Fruit fly (Drosophila melanogaster) whole organism, prepupa: Measurements from ENCODE around the gene L2HGDH.

Source experiments
- Blimp-1 ChIP-seq: fragments of 200-800 bp; sonication (Bioruptor generic); optimal IDR thresholded peaks from 3 replicates; lab custom pipeline; 2017; ENCODE audit warnings: missing biosample characterization, missing genetic modification characterization, mild to moderate bottlenecking, moderate library complexity, missing genetic modification reagents
- CG10669 ChIP-seq: fragments of 200-800 bp; sonication (Bioruptor generic); optimal IDR thresholded peaks from 3 replicates; lab custom pipeline; 2018; ENCODE audit warnings: missing biosample characterization, mild to moderate bottlenecking, missing genetic modification characterization, moderate library complexity
- CG11294 ChIP-seq: fragments of 200-800 bp; sonication (Bioruptor generic); IDR thresholded peaks from 2 replicates; pipeline ENCODE4 v1.3.6; 2022; ENCODE audit warnings: missing biosample characterization, missing genetic modification characterization
- CG11762 ChIP-seq: fragments of 200-800 bp; sonication (Bioruptor generic); optimal IDR thresholded peaks from 3 replicates; lab custom pipeline; 2016; ENCODE audit warnings: missing biosample characterization, missing genetic modification characterization; ENCODE audit not compliant: insufficient read depth
- CG11902 ChIP-seq: fragments of 200-800 bp; sonication (Bioruptor generic); optimal IDR thresholded peaks from 3 replicates; lab custom pipeline; 2016; ENCODE audit warnings: missing biosample characterization, missing genetic modification characterization
- CG15336 ChIP-seq: fragments of 200-800 bp; sonication (Bioruptor generic); IDR thresholded peaks from 2 replicates; pipeline ENCODE4 v1.3.6; 2022; ENCODE audit warnings: missing biosample characterization, missing genetic modification characterization
- CG1621 ChIP-seq: fragments of 200-800 bp; sonication (Bioruptor generic); optimal IDR thresholded peaks from 3 replicates; lab custom pipeline; 2018; ENCODE audit warnings: missing biosample characterization, mild to moderate bottlenecking, missing genetic modification characterization
- CG16779 ChIP-seq: fragments of 200-800 bp; sonication (Bioruptor generic); optimal IDR thresholded peaks from 3 replicates; lab custom pipeline; 2017; ENCODE audit warnings: missing biosample characterization, mild to moderate bottlenecking, missing genetic modification characterization
- CG3032 ChIP-seq: fragments of 200-800 bp; optimal IDR thresholded peaks from 2 replicates; lab custom pipeline; 2019; ENCODE audit warnings: missing biosample characterization, mild to moderate bottlenecking, missing genetic modification characterization, moderate library complexity
- CG31627 ChIP-seq: fragments of 200-800 bp; sonication (Bioruptor generic); optimal IDR thresholded peaks from 3 replicates; lab custom pipeline; 2016; ENCODE audit warnings: missing biosample characterization, missing genetic modification characterization
- CG32006 ChIP-seq: fragments of 200-800 bp; sonication (Bioruptor generic); optimal IDR thresholded peaks from 3 replicates; lab custom pipeline; 2017; ENCODE audit warnings: missing biosample characterization, mild to moderate bottlenecking, missing genetic modification characterization
- CG34406 ChIP-seq: fragments of 200-800 bp; sonication (Bioruptor generic); optimal IDR thresholded peaks from 3 replicates; lab custom pipeline; 2016; ENCODE audit warnings: missing biosample characterization, missing genetic modification characterization
- CG3919 ChIP-seq: fragments of 200-800 bp; sonication (Bioruptor generic); optimal IDR thresholded peaks from 3 replicates; lab custom pipeline; 2016; ENCODE audit warnings: missing biosample characterization, missing genetic modification characterization
- CG4318 ChIP-seq: fragments of 200-800 bp; sonication (Bioruptor generic); optimal IDR thresholded peaks from 3 replicates; lab custom pipeline; 2017; ENCODE audit warnings: missing biosample characterization, mild to moderate bottlenecking, missing genetic modification characterization
- CG6163 ChIP-seq: fragments of 200-800 bp; sonication (Bioruptor generic); IDR thresholded peaks from 3 replicates; pipeline ENCODE4 v1.3.6; 2022; ENCODE audit warnings: missing biosample characterization, missing genetic modification characterization
- CG6276 ChIP-seq: fragments of 200-800 bp; sonication (Bioruptor generic); optimal IDR thresholded peaks from 2 replicates; lab custom pipeline; 2017; ENCODE audit warnings: missing biosample characterization, mild to moderate bottlenecking, missing genetic modification characterization
- CG6792 ChIP-seq: fragments of 200-800 bp; sonication (Bioruptor generic); optimal IDR thresholded peaks from 3 replicates; lab custom pipeline; 2016; ENCODE audit warnings: missing biosample characterization, missing genetic modification characterization
- CG6808 ChIP-seq: fragments of 200-800 bp; sonication (Bioruptor generic); optimal IDR thresholded peaks from 3 replicates; lab custom pipeline; 2017; ENCODE audit warnings: missing biosample characterization, missing genetic modification characterization, mild to moderate bottlenecking, moderate library complexity, missing genetic modification reagents
- CG6854 ChIP-seq: fragments of 200-800 bp; sonication (Bioruptor generic); optimal IDR thresholded peaks from 2 replicates; lab custom pipeline; 2017; ENCODE audit warnings: missing biosample characterization, mild to moderate bottlenecking, missing genetic modification characterization
- CG7368 ChIP-seq: fragments of 200-800 bp; sonication (Bioruptor generic); optimal IDR thresholded peaks from 3 replicates; lab custom pipeline; 2016; ENCODE audit warnings: missing biosample characterization, missing genetic modification characterization
- CG8319 ChIP-seq: fragments of 200-800 bp; sonication (Bioruptor generic); optimal IDR thresholded peaks from 3 replicates; lab custom pipeline; 2016; ENCODE audit warnings: missing biosample characterization, missing genetic modification characterization
- CG8632 ChIP-seq: fragments of 200-800 bp; sonication (Bioruptor generic); optimal IDR thresholded peaks from 3 replicates; lab custom pipeline; 2016; ENCODE audit warnings: missing biosample characterization, missing genetic modification characterization
- CG9139 ChIP-seq: fragments of 200-800 bp; sonication (Bioruptor generic); optimal IDR thresholded peaks from 3 replicates; lab custom pipeline; 2017; ENCODE audit warnings: missing biosample characterization, mild to moderate bottlenecking, missing genetic modification characterization
- Eip75B ChIP-seq: fragments of 200-800 bp; sonication (Bioruptor generic); optimal IDR thresholded peaks from 3 replicates; lab custom pipeline; 2016; ENCODE audit warnings: missing biosample characterization, missing genetic modification characterization
- Eip78C ChIP-seq: fragments of 200-800 bp; sonication (Bioruptor generic); peaks from one replicate; lab custom pipeline; 2016; ENCODE audit warnings: missing biosample characterization, missing genetic modification characterization
- Eip93F ChIP-seq: fragments of 200-800 bp; sonication (Bioruptor generic); optimal IDR thresholded peaks from 2 replicates; lab custom pipeline; 2016; ENCODE audit warnings: missing biosample characterization, mild to moderate bottlenecking, missing genetic modification characterization
- Ets21C ChIP-seq: fragments of 200-800 bp; sonication (Bioruptor generic); optimal IDR thresholded peaks from 3 replicates; lab custom pipeline; 2016; ENCODE audit warnings: missing biosample characterization, missing genetic modification characterization
- Ets96B ChIP-seq: fragments of 200-800 bp; optimal IDR thresholded peaks from 2 replicates; lab custom pipeline; 2019; ENCODE audit warnings: missing biosample characterization, mild to moderate bottlenecking, missing genetic modification characterization, moderate library complexity
- Hr38 ChIP-seq: sonication (Bioruptor generic); optimal IDR thresholded peaks from 2 replicates; lab custom pipeline; 2016; ENCODE audit warnings: missing biosample characterization, missing genetic modification characterization
- Hr39 ChIP-seq: fragments of 200-800 bp; sonication (Bioruptor generic); optimal IDR thresholded peaks from 2 replicates; lab custom pipeline; 2016; ENCODE audit warnings: missing biosample characterization, missing genetic modification characterization
- Hr4 ChIP-seq: fragments of 200-800 bp; sonication (Bioruptor generic); optimal IDR thresholded peaks from 3 replicates; lab custom pipeline; 2016; ENCODE audit warnings: missing biosample characterization, missing genetic modification characterization
- Met ChIP-seq: fragments of 200-800 bp; sonication (Bioruptor generic); optimal IDR thresholded peaks from 3 replicates; lab custom pipeline; 2016; ENCODE audit warnings: missing biosample characterization, missing genetic modification characterization
- OdsH ChIP-seq: fragments of 200-800 bp; sonication (Bioruptor generic); optimal IDR thresholded peaks from 3 replicates; lab custom pipeline; 2016; ENCODE audit warnings: missing biosample characterization, missing genetic modification characterization
- Smox ChIP-seq: fragments of 200-800 bp; sonication (Bioruptor generic); optimal IDR thresholded peaks from 3 replicates; lab custom pipeline; 2016; ENCODE audit warnings: missing biosample characterization, missing genetic modification characterization
- achi ChIP-seq: fragments of 200-800 bp; sonication (Bioruptor generic); optimal IDR thresholded peaks from 3 replicates; lab custom pipeline; 2016; ENCODE audit warnings: missing biosample characterization, missing genetic modification characterization
- acj6 ChIP-seq: fragments of 200-800 bp; sonication (Bioruptor generic); optimal IDR thresholded peaks from 3 replicates; lab custom pipeline; 2016; ENCODE audit warnings: missing biosample characterization, missing genetic modification characterization
- cyc ChIP-seq: fragments of 200-800 bp; sonication (Bioruptor generic); optimal IDR thresholded peaks from 3 replicates; lab custom pipeline; 2016; ENCODE audit warnings: missing biosample characterization, missing genetic modification characterization
- dac ChIP-seq: fragments of 200-800 bp; sonication (Bioruptor generic); optimal IDR thresholded peaks from 2 replicates; lab custom pipeline; 2017; ENCODE audit warnings: missing biosample characterization, mild to moderate bottlenecking, missing genetic modification characterization
- dsx ChIP-seq: fragments of 200-800 bp; optimal IDR thresholded peaks from 3 replicates; lab custom pipeline; 2019; ENCODE audit warnings: missing biosample characterization, mild to moderate bottlenecking, missing genetic modification characterization, moderate library complexity; ENCODE audit not compliant: poor library complexity, severe bottlenecking
- esn ChIP-seq: fragments of 200-800 bp; sonication (Bioruptor generic); optimal IDR thresholded peaks from 2 replicates; lab custom pipeline; 2016; ENCODE audit warnings: missing biosample characterization, mild to moderate bottlenecking, missing genetic modification characterization, moderate library complexity
- fd59A ChIP-seq: fragments of 200-800 bp; sonication (Bioruptor generic); optimal IDR thresholded peaks from 2 replicates; lab custom pipeline; 2017; ENCODE audit warnings: missing biosample characterization, mild to moderate bottlenecking, missing genetic modification characterization, missing genetic modification reagents
- fd85E ChIP-seq: fragments of 200-800 bp; sonication (Bioruptor generic); optimal IDR thresholded peaks from 3 replicates; lab custom pipeline; 2016; ENCODE audit warnings: missing biosample characterization, missing genetic modification characterization
- fkh ChIP-seq: fragments of 200-800 bp; sonication (Bioruptor generic); optimal IDR thresholded peaks from 3 replicates; lab custom pipeline; 2017; ENCODE audit warnings: missing biosample characterization, mild to moderate bottlenecking, missing genetic modification characterization, moderate library complexity
- lz ChIP-seq: fragments of 200-800 bp; sonication (Bioruptor generic); optimal IDR thresholded peaks from 3 replicates; lab custom pipeline; 2016; ENCODE audit warnings: missing biosample characterization, missing genetic modification characterization
- net ChIP-seq: fragments of 200-800 bp; sonication (Bioruptor generic); optimal IDR thresholded peaks from 3 replicates; lab custom pipeline; 2016; ENCODE audit warnings: missing biosample characterization, missing genetic modification characterization
- pdm3 ChIP-seq: fragments of 200-800 bp; sonication (Bioruptor generic); optimal IDR thresholded peaks from 3 replicates; lab custom pipeline; 2016; ENCODE audit warnings: missing biosample characterization, missing genetic modification characterization
- salr ChIP-seq, 2 experiments: fragments of 200-800 bp; sonication (Bioruptor generic); optimal IDR thresholded peaks; 3 replicates each; lab custom pipeline; 2016 to 2018; ENCODE audit warnings: missing biosample characterization in 2 of 2, missing genetic modification characterization in 2 of 2, mild to moderate bottlenecking in 1 of 2
- spab ChIP-seq: fragments of 200-800 bp; sonication (Bioruptor generic); optimal IDR thresholded peaks from 2 replicates; lab custom pipeline; 2017; ENCODE audit warnings: missing biosample characterization, mild to moderate bottlenecking, missing genetic modification characterization, missing genetic modification reagents
- ss ChIP-seq, 2 experiments: fragments of 200-800 bp; sonication (Bioruptor generic); optimal IDR thresholded peaks; 2 replicates in 1 of 2; 3 replicates in 1 of 2; lab custom pipeline; 2017 to 2018; ENCODE audit warnings: mild to moderate bottlenecking in 2 of 2, missing biosample characterization in 2 of 2, missing genetic modification characterization in 2 of 2, moderate library complexity in 1 of 2
- svp ChIP-seq: fragments of 200-800 bp; sonication (Bioruptor generic); peaks from one replicate; lab custom pipeline; 2016; ENCODE audit warnings: missing biosample characterization, missing genetic modification characterization
- topi ChIP-seq: fragments of 200-800 bp; sonication (Bioruptor generic); optimal IDR thresholded peaks from 3 replicates; lab custom pipeline; 2016; ENCODE audit warnings: missing biosample characterization, missing genetic modification characterization
- vri ChIP-seq: fragments of 200-800 bp; sonication (Bioruptor generic); optimal IDR thresholded peaks from 3 replicates; lab custom pipeline; 2016; ENCODE audit warnings: missing biosample characterization, mild to moderate bottlenecking, missing genetic modification characterization

The L2HGDH gene

dm6 chr2L:19009130-19009529 lies 34.9 kb upstream of the L2HGDH start, which contains the start of gene RpL30:
RpL30 (minus strand) TSS chr2L:19009306.
- TF ChIP-seq net (GFP tag; lab: Kevin White, UChicago) = peak; percentile 90
- TF ChIP-seq salr (GFP tag; optimal IDR thresholded peaks at IDR 0.05; lab: Kevin White, UChicago) = peak in 1 of 2 experiments; percentile 84
- peak; percentile 46 for TF ChIP-seq spab (GFP tag; lab: Kevin White, UChicago)
- TF ChIP-seq Eip78C = peak; percentile 93
- peak; percentile 60 for TF ChIP-seq dac
- peak; percentile 54 for TF ChIP-seq Blimp-1 (GFP tag; lab: Kevin White, UChicago)
- peak; percentile 56 for TF ChIP-seq CG8319
- TF ChIP-seq esn = peak; percentile 87
- TF ChIP-seq CG34406 (GFP tag; lab: Kevin White, UChicago) = peak; percentile 81
- peak; percentile 98 for TF ChIP-seq CG6854 (GFP tag; lab: Kevin White, UChicago)
- no peak for TF ChIP-seq Eip93F
- TF ChIP-seq CG11902 (GFP tag; lab: Kevin White, UChicago) = peak; percentile 33
- peak; percentile 90 for TF ChIP-seq fd85E (GFP tag; lab: Kevin White, UChicago)
- peak; percentile 48 for TF ChIP-seq CG10669 (GFP tag; lab: Kevin White, UChicago)
- peak; percentile 70 for TF ChIP-seq CG15336 (GFP tag; lab: Robert Waterston, UW)
- TF ChIP-seq CG3032 (tag; lab: Kevin White, UChicago) = peak; percentile 63
- TF ChIP-seq CG11294 (GFP tag; lab: Robert Waterston, UW) = peak; percentile 56
- TF ChIP-seq ss (GFP tag; optimal IDR thresholded peaks at IDR 0.05; lab: Kevin White, UChicago) = peak; percentile 88 to 89
- peak; percentile 91 for TF ChIP-seq CG3919
- TF ChIP-seq acj6 = peak; percentile 48
- peak; percentile 84 for TF ChIP-seq topi (GFP tag; lab: Kevin White, UChicago)
- peak; percentile 62 for TF ChIP-seq Smox
- TF ChIP-seq Hr4 (GFP tag; lab: Kevin White, UChicago) = peak; percentile 26
- peak; percentile 70 for TF ChIP-seq CG31627 (GFP tag; lab: Kevin White, UChicago)
- TF ChIP-seq Ets21C (GFP tag; lab: Kevin White, UChicago) = peak; percentile 31
- TF ChIP-seq Met = peak; percentile 85
- peak; percentile 43 for TF ChIP-seq fd59A
- peak; percentile 78 for TF ChIP-seq CG1621
- peak; percentile 60 for TF ChIP-seq Ets96B
- peak; percentile 65 for TF ChIP-seq Hr39 (GFP tag; lab: Kevin White, UChicago)
- TF ChIP-seq dsx (GFP tag; lab: Kevin White, UChicago) = peak; percentile 72
- TF ChIP-seq CG6163 = peak; percentile 91
- TF ChIP-seq CG6792 (GFP tag; lab: Kevin White, UChicago) = peak; percentile 69
- peak; percentile 69 for TF ChIP-seq CG7368 (GFP tag; lab: Kevin White, UChicago)
- peak; percentile 39 for TF ChIP-seq CG6276 (GFP tag; lab: Kevin White, UChicago)
- no peak for TF ChIP-seq Hr38 (GFP tag; lab: Kevin White, UChicago)
- TF ChIP-seq OdsH (GFP tag; lab: Kevin White, UChicago) = peak; percentile 62
- peak; percentile 80 for TF ChIP-seq achi (GFP tag; lab: Kevin White, UChicago)
- peak; percentile 82 for TF ChIP-seq lz (GFP tag; lab: Kevin White, UChicago)
- TF ChIP-seq CG16779 (tag; lab: Kevin White, UChicago) = peak; percentile 85
- TF ChIP-seq cyc (GFP tag; lab: Kevin White, UChicago) = peak; percentile 77
- peak; percentile 52 for TF ChIP-seq CG11762 (GFP tag; lab: Kevin White, UChicago)
- peak; percentile 61 for TF ChIP-seq CG8632 (GFP tag; lab: Kevin White, UChicago)
- TF ChIP-seq Eip75B (GFP tag; lab: Kevin White, UChicago) = peak; percentile 83
- TF ChIP-seq CG6808 (GFP tag; lab: Kevin White, UChicago) = peak; percentile 96
- no peak for TF ChIP-seq CG4318 (GFP tag; lab: Kevin White, UChicago)
- peak; percentile 73 for TF ChIP-seq svp (GFP tag; lab: Kevin White, UChicago)
- TF ChIP-seq vri (GFP tag; lab: Kevin White, UChicago) = peak; percentile 83
- TF ChIP-seq pdm3 = peak; percentile 70
- peak; percentile 37 for TF ChIP-seq CG32006 (GFP tag; lab: Kevin White, UChicago)
- TF ChIP-seq CG9139 = peak; percentile 84
- peak; percentile 79 for TF ChIP-seq fkh (GFP tag; lab: Kevin White, UChicago)
